Worm (Caenorhabditis elegans) whole organism, L2 larva: Measurements from ENCODE around the gene F14F8.8.

Experiments used
- C34F6.9 ChIP-seq: fragments of 150-350 bp; optimal IDR thresholded peaks from 2 replicates; lab custom pipeline; 2014; ENCODE audit warnings: missing biosample characterization, missing genetic modification characterization
- F13H6.1 ChIP-seq: sonication (generic microtip); optimal IDR thresholded peaks from 2 replicates; lab custom pipeline; 2016; ENCODE audit warnings: missing genetic modification characterization, missing compliant biosample characterization
- Y55F3AM.14 ChIP-seq: fragments of 200-800 bp; sonication (Bioruptor generic); optimal IDR thresholded peaks from 2 replicates; lab custom pipeline; 2018; ENCODE audit warnings: mild to moderate bottlenecking, missing genetic modification characterization, missing compliant biosample characterization
- ZK546.5 ChIP-seq: sonication (generic microtip); optimal IDR thresholded peaks from 2 replicates; lab custom pipeline; 2017; ENCODE audit warnings: missing biosample characterization, missing genetic modification characterization
- alr-1 ChIP-seq: fragments of 150-350 bp; optimal IDR thresholded peaks from 2 replicates; lab custom pipeline; 2014; ENCODE audit warnings: missing biosample characterization, missing genetic modification characterization
- aly-2 ChIP-seq: fragments of 150-350 bp; optimal IDR thresholded peaks from 2 replicates; lab custom pipeline; 2014; ENCODE audit warnings: missing biosample characterization, missing genetic modification characterization
- blmp-1 ChIP-seq: sonication (generic microtip); optimal IDR thresholded peaks from 2 replicates; lab custom pipeline; 2017; ENCODE audit warnings: missing genetic modification characterization, mild to moderate bottlenecking, missing compliant biosample characterization, antibody characterized with exemption, moderate library complexity; ENCODE audit not compliant: insufficient read depth
- ceh-16 ChIP-seq: fragments of 150-350 bp; optimal IDR thresholded peaks from 2 replicates; lab custom pipeline; 2014; ENCODE audit warnings: missing biosample characterization, missing genetic modification characterization
- crh-2 ChIP-seq: sonication (generic microtip); optimal IDR thresholded peaks from 2 replicates; lab custom pipeline; 2017; ENCODE audit warnings: missing biosample characterization, missing genetic modification characterization
- egl-27 ChIP-seq: sonication (generic microtip); optimal IDR thresholded peaks from 3 replicates; lab custom pipeline; 2017; ENCODE audit warnings: missing biosample characterization, missing genetic modification reagents, missing genetic modification characterization
- elt-1 ChIP-seq: fragments of 150-350 bp; optimal IDR thresholded peaks from 2 replicates; lab custom pipeline; 2014; ENCODE audit warnings: missing biosample characterization, missing genetic modification characterization
- gmeb-1 ChIP-seq: fragments of 150-350 bp; optimal IDR thresholded peaks from 2 replicates; lab custom pipeline; 2014; ENCODE audit warnings: missing biosample characterization, missing genetic modification characterization
- lin-11 ChIP-seq: fragments of 150-350 bp; sonication (generic microtip); optimal IDR thresholded peaks from 2 replicates; lab custom pipeline; 2014; ENCODE audit warnings: missing biosample characterization, missing genetic modification characterization, inconsistent platforms, mixed read lengths
- lin-13 ChIP-seq: fragments of 150-350 bp; optimal IDR thresholded peaks from 2 replicates; lab custom pipeline; 2014; ENCODE audit warnings: missing biosample characterization, missing genetic modification reagents, missing genetic modification characterization
- mab-5 ChIP-seq: fragments of 150-350 bp; optimal IDR thresholded peaks from 2 replicates; lab custom pipeline; 2014; ENCODE audit warnings: missing biosample characterization, missing genetic modification characterization
- mbf-1 ChIP-seq: sonication (generic microtip); optimal IDR thresholded peaks from 2 replicates; lab custom pipeline; 2017; ENCODE audit warnings: missing biosample characterization, missing genetic modification characterization
- mdl-1 ChIP-seq, 2 experiments: fragments of 150-350 bp in 1 of 2; sonication (generic microtip) in 1 of 2; optimal IDR thresholded peaks; 2 replicates each; lab custom pipeline; 2017; ENCODE audit warnings: missing biosample characterization in 2 of 2, missing genetic modification characterization in 2 of 2
- nhr-10 ChIP-seq: sonication (generic microtip); optimal IDR thresholded peaks from 2 replicates; lab custom pipeline; 2017; ENCODE audit warnings: missing biosample characterization, missing genetic modification characterization
- nhr-11 ChIP-seq: fragments of 150-350 bp; optimal IDR thresholded peaks from 2 replicates; lab custom pipeline; 2014; ENCODE audit warnings: missing biosample characterization, missing genetic modification characterization
- nhr-12 ChIP-seq: fragments of 150-350 bp; optimal IDR thresholded peaks from 2 replicates; lab custom pipeline; 2014; ENCODE audit warnings: missing biosample characterization, missing genetic modification characterization
- nhr-129 ChIP-seq: fragments of 150-350 bp; optimal IDR thresholded peaks from 2 replicates; lab custom pipeline; 2014; ENCODE audit warnings: missing biosample characterization, missing genetic modification characterization
- nhr-21 ChIP-seq: fragments of 150-350 bp; optimal IDR thresholded peaks from 2 replicates; lab custom pipeline; 2014; ENCODE audit warnings: missing biosample characterization, missing genetic modification characterization
- nhr-23 ChIP-seq: fragments of 150-350 bp; optimal IDR thresholded peaks from 2 replicates; lab custom pipeline; 2014; ENCODE audit warnings: missing biosample characterization, missing genetic modification reagents, missing genetic modification characterization
- nhr-237 ChIP-seq: fragments of 150-350 bp; optimal IDR thresholded peaks from 2 replicates; lab custom pipeline; 2014; ENCODE audit warnings: missing biosample characterization, missing genetic modification characterization
- nhr-25 ChIP-seq: fragments of 150-350 bp; sonication (generic microtip); optimal IDR thresholded peaks from 3 replicates; lab custom pipeline; 2014; ENCODE audit warnings: missing biosample characterization, missing genetic modification characterization
- nhr-77 ChIP-seq: fragments of 150-350 bp; optimal IDR thresholded peaks from 2 replicates; lab custom pipeline; 2014; ENCODE audit warnings: missing biosample characterization, missing genetic modification characterization
- sem-4 ChIP-seq: fragments of 150-350 bp; optimal IDR thresholded peaks from 2 replicates; lab custom pipeline; 2014; ENCODE audit warnings: missing biosample characterization, missing genetic modification reagents, missing genetic modification characterization
- sma-3 ChIP-seq: sonication (generic microtip); optimal IDR thresholded peaks from 2 replicates; lab custom pipeline; 2016; ENCODE audit warnings: missing genetic modification reagents, missing genetic modification characterization, missing compliant biosample characterization
- snpc-4 ChIP-seq: fragments of 150-350 bp; optimal IDR thresholded peaks from 2 replicates; lab custom pipeline; 2014; ENCODE audit warnings: missing biosample characterization, missing genetic modification characterization
- unc-39 ChIP-seq: fragments of 150-350 bp; optimal IDR thresholded peaks from 2 replicates; lab custom pipeline; 2014; ENCODE audit warnings: missing biosample characterization, missing genetic modification characterization
- unc-62 ChIP-seq: fragments of 150-350 bp; optimal IDR thresholded peaks from 2 replicates; lab custom pipeline; 2014; ENCODE audit warnings: missing biosample characterization, missing genetic modification reagents, missing genetic modification characterization
- zag-1 ChIP-seq: fragments of 150-350 bp; optimal IDR thresholded peaks from 2 replicates; lab custom pipeline; 2014; ENCODE audit warnings: missing biosample characterization, missing genetic modification characterization
- ztf-11 ChIP-seq: sonication (generic microtip); optimal IDR thresholded peaks from 2 replicates; lab custom pipeline; 2017; ENCODE audit warnings: missing biosample characterization, missing genetic modification characterization
- ztf-4 ChIP-seq: fragments of 150-350 bp; optimal IDR thresholded peaks from 2 replicates; lab custom pipeline; 2014; ENCODE audit warnings: missing biosample characterization, missing genetic modification characterization

Gene F14F8.8

DNA sequence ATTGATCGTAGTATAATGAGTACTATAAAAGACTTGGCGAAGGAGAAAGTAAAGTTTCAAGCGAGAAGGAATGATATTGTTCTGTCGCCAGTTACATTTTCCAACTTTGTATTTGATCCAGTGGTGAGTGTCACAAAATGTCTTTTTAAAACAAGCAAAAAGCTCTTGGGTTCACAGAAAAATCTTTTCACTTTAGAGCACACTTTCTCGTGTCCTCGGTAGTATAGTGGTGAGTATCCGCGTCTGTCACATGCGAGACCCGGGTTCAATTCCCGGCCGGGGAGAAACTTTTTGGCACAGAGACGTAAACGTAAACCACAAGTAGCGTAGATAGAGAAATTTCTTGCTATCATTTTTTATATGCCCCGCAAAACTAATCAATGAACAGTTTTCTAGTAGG is 31.7 kb downstream of the F14F8.8 start:
- TF ChIP-seq nhr-129 (tag; lab: Kevin White, UChicago), result no peak
- TF ChIP-seq ZK546.5 (tag; lab: Kevin White, UChicago), result no peak
- TF ChIP-seq nhr-23 (tag; lab: Kevin White, UChicago), result no peak
- no peak for TF ChIP-seq elt-1 (tag; lab: Kevin White, UChicago)
- no peak for TF ChIP-seq egl-27 (tag; lab: Kevin White, UChicago)
- no peak for TF ChIP-seq alr-1 (tag; lab: Kevin White, UChicago)
- TF ChIP-seq nhr-10 (tag; lab: Kevin White, UChicago), result no peak
- TF ChIP-seq nhr-25 (tag; lab: Kevin White, UChicago), result no peak
- TF ChIP-seq lin-13 (GFP tag; lab: Kevin White, UChicago), result no peak
- TF ChIP-seq F13H6.1 (tag; lab: Kevin White, UChicago), result no peak
- TF ChIP-seq unc-62 (GFP tag; lab: Kevin White, UChicago), result no peak
- no peak for TF ChIP-seq aly-2
- TF ChIP-seq zag-1 (tag; lab: Kevin White, UChicago), result no peak

- no peak for TF ChIP-seq C34F6.9 (tag; lab: Kevin White, UChicago)
- TF ChIP-seq mdl-1 (tag; optimal IDR thresholded peaks at IDR 0.05; lab: Kevin White, UChicago), result no peak
- no peak for TF ChIP-seq ZK546.5 (tag; lab: Kevin White, UChicago)
- no peak for TF ChIP-seq sem-4 (tag; lab: Kevin White, UChicago)
- no peak for TF ChIP-seq nhr-21 (tag; lab: Kevin White, UChicago)
- TF ChIP-seq crh-2 (tag; lab: Kevin White, UChicago), result no peak
- TF ChIP-seq nhr-237, result no peak
- TF ChIP-seq ztf-11 (tag; lab: Kevin White, UChicago), result no peak
- no peak for TF ChIP-seq nhr-12 (tag; lab: Kevin White, UChicago)
- TF ChIP-seq, all 48 proteins: peak for 0
Observed at ce11 chrV:16638204-16638603, 33.9 kb downstream of the F14F8.8 start, which contains the start of gene srw-76. srw-76 (minus strand) TSS chrV:16638304.

DNA sequence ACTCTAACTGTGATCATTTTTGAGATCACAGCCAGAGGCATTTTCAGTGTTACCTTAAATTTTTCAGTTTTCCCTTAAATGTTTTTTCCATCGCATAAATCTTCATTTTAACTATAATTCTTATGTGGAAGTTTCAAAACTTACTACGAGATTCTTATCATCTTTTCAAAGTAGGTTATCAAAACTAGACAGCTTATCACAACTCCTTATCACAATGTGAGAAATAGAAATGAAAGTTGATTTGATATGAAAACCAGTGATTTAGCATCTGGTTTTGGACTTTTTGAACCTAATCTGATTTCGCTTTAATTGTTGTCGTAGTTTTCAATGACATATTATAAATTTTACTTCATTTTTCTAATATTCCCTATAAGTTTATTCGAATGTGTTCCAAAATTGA is 36.2 kb downstream of the F14F8.8 start, which contains the start of gene mltn-11:
mltn-11 (plus strand) TSS at position 276 of the 400 bp plus-strand sequence.
- TF ChIP-seq egl-27 (tag; lab: Kevin White, UChicago) (no peak), C34F6.9 (tag; lab: Kevin White, UChicago) (no peak), sem-4 (tag; lab: Kevin White, UChicago) (no peak), unc-39 (tag; lab: Kevin White, UChicago) (no peak), crh-2 (tag; lab: Kevin White, UChicago) (no peak), nhr-10 (tag; lab: Kevin White, UChicago) (no peak), nhr-11 (tag; lab: Kevin White, UChicago) (no peak), elt-1 (tag; lab: Kevin White, UChicago) (no peak), ceh-16 (tag; lab: Kevin White, UChicago) (no peak), ztf-11 (tag; lab: Kevin White, UChicago) (no peak)

DNA sequence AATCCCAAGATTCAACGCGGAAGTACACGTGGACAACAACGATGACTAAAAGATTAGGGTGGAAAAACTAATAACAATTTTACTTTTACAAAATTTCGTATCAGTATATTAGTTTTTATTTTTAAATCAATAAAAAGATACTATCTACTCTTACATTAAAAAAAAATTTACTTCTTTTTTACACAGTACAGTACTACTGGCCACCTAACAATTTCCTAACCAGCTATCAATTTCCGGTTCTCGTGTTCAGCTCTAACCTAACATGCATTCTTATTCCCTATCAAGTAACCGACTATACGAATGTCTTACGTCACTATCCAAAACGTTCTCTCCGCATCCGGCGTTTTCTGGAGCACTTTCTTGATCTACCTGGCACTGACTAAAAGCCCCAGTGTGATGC is 42.5 kb downstream of the F14F8.8 start, which contains the start of gene srd-21:
srd-21 (plus strand) TSS at position 301 of the 400 bp plus-strand sequence.
- TF ChIP-seq lin-11 (tag; lab: Kevin White, UChicago) (no peak), sma-3 (GFP tag; lab: Kevin White, UChicago) (no peak), egl-27 (tag; lab: Kevin White, UChicago) (no peak), nhr-21 (tag; lab: Kevin White, UChicago) (no peak), mbf-1 (tag; lab: Kevin White, UChicago) (no peak), gmeb-1 (no peak), mdl-1 (tag; optimal IDR thresholded peaks at IDR 0.05; lab: Kevin White, UChicago) (no peak), nhr-23 (tag; lab: Kevin White, UChicago) (no peak), sem-4 (tag; lab: Kevin White, UChicago) (no peak), unc-39 (tag; lab: Kevin White, UChicago) (no peak), Y55F3AM.14 (GFP tag; lab: Kevin White, UChicago) (no peak), snpc-4 (tag; lab: Kevin White, UChicago) (no peak), ztf-4 (tag; lab: Kevin White, UChicago) (no peak), blmp-1 (tag; lab: Kevin White, UChicago) (no peak), ztf-11 (tag; lab: Kevin White, UChicago) (no peak), mab-5 (tag; lab: Kevin White, UChicago) (no peak)

ce11 chrV:16628991-16629390 is 43.1 kb downstream of the F14F8.8 start, which contains the start of gene W06G6.2:
W06G6.2 (plus strand) TSS chrV:16629291.
- no peak for TF ChIP-seq nhr-77
- TF ChIP-seq, all 48 proteins: peak for 0
